Worm (Caenorhabditis elegans): ENCODE results near the gene C16D9.3.
A peak's percentile ranks its signal among the peaks of the same experiment; 100 is the strongest.

C16D9.3 gene

DNA sequence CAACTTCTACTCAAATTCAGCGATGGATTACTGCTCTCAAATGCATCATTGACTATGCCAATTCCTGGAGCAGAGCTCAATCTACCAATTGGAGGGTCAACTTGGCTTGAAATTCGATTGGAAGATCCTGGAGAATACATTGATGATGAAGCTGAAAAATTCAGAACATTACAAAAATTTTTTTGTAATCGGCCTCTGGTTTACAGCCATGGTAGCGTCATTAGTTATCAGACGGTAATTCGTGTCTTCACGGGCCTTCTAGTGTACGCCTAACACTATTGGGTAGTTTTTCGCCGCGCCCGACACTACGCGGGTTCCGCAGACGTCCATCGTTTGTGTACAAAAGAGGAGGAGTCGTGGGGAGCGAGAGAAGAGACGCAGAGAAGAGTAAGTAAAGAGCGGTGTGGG is 11.1 kb downstream of the C16D9.3 start:
- peak in 1 of 2 experiments; percentile 90 for TF ChIP-seq unc-62 (GFP tag; optimal IDR thresholded peaks at IDR 0.05 in 1 of 2)
- TF ChIP-seq unc-62 (tag; optimal IDR thresholded peaks at IDR 0.05), result no peak
- TF ChIP-seq gei-8 (GFP tag; optimal IDR thresholded peaks at IDR 0.05), result no peak
- TF ChIP-seq unc-39 (tag; optimal IDR thresholded peaks at IDR 0.05), result no peak
- no peak for TF ChIP-seq fos-1 (tag; optimal IDR thresholded peaks at IDR 0.05)
- TF ChIP-seq lin-39 (tag; optimal IDR thresholded peaks at IDR 0.05), result no peak
- peak; percentile 92 for TF ChIP-seq Y48G9A.11 (GFP tag; IDR thresholded peaks at IDR 0.05)
- TF ChIP-seq set-16 (GFP tag; IDR thresholded peaks at IDR 0.05), result no peak
- no peak for TF ChIP-seq jun-1 (tag; optimal IDR thresholded peaks at IDR 0.05)
- TF ChIP-seq nhr-237 (tag; optimal IDR thresholded peaks at IDR 0.05), result no peak
- TF ChIP-seq aly-2 (tag; optimal IDR thresholded peaks at IDR 0.05), result no peak
- TF ChIP-seq sdz-12 (GFP tag; optimal IDR thresholded peaks at IDR 0.05), result no peak
- TF ChIP-seq dve-1 (tag; optimal IDR thresholded peaks at IDR 0.05; ENCODE audit: insufficient read depth), result peak; percentile 92
- peak; percentile 13 for TF ChIP-seq ces-1 (GFP tag; optimal IDR thresholded peaks at IDR 0.05)
- TF ChIP-seq Y75B8A.6 (GFP tag; IDR thresholded peaks at IDR 0.05), result no peak
- peak; percentile 16 for TF ChIP-seq nhr-10 (tag; optimal IDR thresholded peaks at IDR 0.05)
- TF ChIP-seq nhr-48 (tag; optimal IDR thresholded peaks at IDR 0.05), result peak; percentile 81
- TF ChIP-seq nhr-42 (GFP tag; IDR thresholded peaks at IDR 0.05), result peak; percentile 47
- peak; percentile 92 for TF ChIP-seq snpc-1.2 (GFP tag; IDR thresholded peaks at IDR 0.05)
- peak; percentile 80 for TF ChIP-seq hlh-30 (tag; optimal IDR thresholded peaks at IDR 0.05; ENCODE audit: insufficient read depth)
- TF ChIP-seq lin-29 (GFP tag; IDR thresholded peaks at IDR 0.05), result peak; percentile 25; the same call in 1 of the 2 replicates
- peak; percentile 48 to 51 for TF ChIP-seq mdl-1 (tag; optimal IDR thresholded peaks at IDR 0.05)
- TF ChIP-seq T20F7.1 (GFP tag; optimal IDR thresholded peaks at IDR 0.05), result peak; percentile 82
- TF ChIP-seq egl-43 (GFP tag; IDR thresholded peaks at IDR 0.05), result no peak
- no peak for TF ChIP-seq ceh-32 (tag; optimal IDR thresholded peaks at IDR 0.05; ENCODE audit: poor library complexity)
- TF ChIP-seq tag-97 (GFP tag; IDR thresholded peaks at IDR 0.05), result no peak
- TF ChIP-seq mep-1 (tag; optimal IDR thresholded peaks at IDR 0.05), result peak; percentile 93
- TF ChIP-seq pha-4 (GFP tag; IDR thresholded peaks at IDR 0.05), result peak; percentile 86
- no peak for TF ChIP-seq pha-4 (tag; optimal IDR thresholded peaks at IDR 0.05)
- peak; percentile 74 for TF ChIP-seq dmd-9 (GFP tag; IDR thresholded peaks at IDR 0.05)
- peak; percentile 97 for TF ChIP-seq F49E8.2 (tag; optimal IDR thresholded peaks at IDR 0.05; ENCODE audit: borderline replicate concordance)
- TF ChIP-seq Y5F2A.4 (GFP tag; optimal IDR thresholded peaks at IDR 0.05), result no peak
- no peak; the same call in 1 of the 2 replicates for TF ChIP-seq lin-38 (GFP tag; IDR thresholded peaks at IDR 0.05)
- TF ChIP-seq ceh-62 (tag; optimal IDR thresholded peaks at IDR 0.05), result no peak
- TF ChIP-seq zfp-3 (GFP tag; conservative IDR thresholded peaks at IDR 0.05), result no peak
- TF ChIP-seq lim-7 (GFP tag; IDR thresholded peaks at IDR 0.05), result no peak
- TF ChIP-seq snpc-4 (tag; optimal IDR thresholded peaks at IDR 0.05), result peak; percentile 96
- peak; percentile 70 for TF ChIP-seq nhr-111 (GFP tag; optimal IDR thresholded peaks at IDR 0.05)
- TF ChIP-seq dmd-6 (GFP tag; IDR thresholded peaks at IDR 0.05), result peak; percentile 74
- no peak for TF ChIP-seq ceh-82 (tag; optimal IDR thresholded peaks at IDR 0.05)
- peak; percentile 70; the same call in 1 of the 2 replicates for TF ChIP-seq arid-1 (GFP tag; conservative IDR thresholded peaks at IDR 0.05)
- peak; percentile 91 for TF ChIP-seq T26A8.4 (GFP tag; IDR thresholded peaks at IDR 0.05)
- TF ChIP-seq zag-1 (tag; optimal IDR thresholded peaks at IDR 0.05), result no peak
- 0 out of 2 replicates have a peak, but pooled peaks have one; percentile 10 for TF ChIP-seq madf-9 (GFP tag; conservative IDR thresholded peaks at IDR 0.05)
- TF ChIP-seq hlh-11 (tag; optimal IDR thresholded peaks at IDR 0.05), result peak; percentile 83
- TF ChIP-seq R02D3.7 (tag; optimal IDR thresholded peaks at IDR 0.05), result no peak
- TF ChIP-seq lir-3 (tag; optimal IDR thresholded peaks at IDR 0.05), result peak; percentile 22
- TF ChIP-seq duxl-1 (tag; optimal IDR thresholded peaks at IDR 0.05; ENCODE audit: poor library complexity), result peak; percentile 92
- TF ChIP-seq ctbp-1 (GFP tag; IDR thresholded peaks at IDR 0.05), result peak; percentile 66; the same call in 1 of the 2 replicates
- no peak for TF ChIP-seq zip-2 (tag; optimal IDR thresholded peaks at IDR 0.05)
- peak; percentile 70 for TF ChIP-seq mdt-29 (GFP tag; IDR thresholded peaks at IDR 0.05)
- peak; percentile 56 for TF ChIP-seq nhr-28 (tag; optimal IDR thresholded peaks at IDR 0.05)

Data from whole organism, L4 larva.